Worm (Caenorhabditis elegans): ENCODE results near the gene srw-29.

Gene srw-29

ce11 chrV:16455065-16455464, 30.7 kb upstream of the srw-29 start, which contains the start of gene str-14:
str-14 (minus strand) TSS chrV:16455165.
- TF ChIP-seq sea-1 (GFP tag; conservative IDR thresholded peaks at IDR 0.05) (no peak), ceh-36 (tag; optimal IDR thresholded peaks at IDR 0.05) (no peak), pes-1 (GFP tag; IDR thresholded peaks at IDR 0.05) (no peak), B0310.2 (tag; optimal IDR thresholded peaks at IDR 0.05) (no peak), hmg-4 (GFP tag; optimal IDR thresholded peaks at IDR 0.05) (no peak), ceh-13 (GFP tag; optimal IDR thresholded peaks at IDR 0.05) (no peak)

- TF ChIP-seq pes-1 (GFP tag; IDR thresholded peaks at IDR 0.05) (no peak), ets-7 (tag; optimal IDR thresholded peaks at IDR 0.05) (no peak), ceh-36 (tag; optimal IDR thresholded peaks at IDR 0.05) (no peak), ama-1 (optimal IDR thresholded peaks at IDR 0.05) (no peak), hmg-4 (GFP tag; optimal IDR thresholded peaks at IDR 0.05) (no peak), ceh-13 (GFP tag; optimal IDR thresholded peaks at IDR 0.05) (no peak), tra-4 (tag; optimal IDR thresholded peaks at IDR 0.05) (no peak), scrt-1 (GFP tag; IDR thresholded peaks at IDR 0.05) (no peak)
Observed at ce11 chrV:16447735-16448134, 23.4 kb upstream of the srw-29 start, which contains the start of gene T08G3.13. T08G3.13 (plus strand) TSS chrV:16448035.

- TF ChIP-seq ceh-36 (tag; optimal IDR thresholded peaks at IDR 0.05) (peak; percentile 69), ceh-13 (GFP tag; optimal IDR thresholded peaks at IDR 0.05) (no peak), ets-7 (tag; optimal IDR thresholded peaks at IDR 0.05) (no peak)
Observed at ce11 chrV:16446191-16446590, 21.9 kb upstream of the srw-29 start.

- TF ChIP-seq ama-1 (optimal IDR thresholded peaks at IDR 0.05), result no peak
- TF ChIP-seq aly-1 (tag; optimal IDR thresholded peaks at IDR 0.05), result no peak
- TF ChIP-seq pes-1 (GFP tag; IDR thresholded peaks at IDR 0.05), result no peak
- TF ChIP-seq scrt-1 (GFP tag; IDR thresholded peaks at IDR 0.05), result no peak
- TF ChIP-seq hmg-4 (GFP tag; optimal IDR thresholded peaks at IDR 0.05), result no peak
Observed at ce11 chrV:16445676-16446075, 21.3 kb upstream of the srw-29 start, which contains the start of gene T08G3.6. T08G3.6 (plus strand) TSS chrV:16445976.

ce11 chrV:16443626-16444025, 19.3 kb upstream of the srw-29 start, which contains the start of gene srh-141:
srh-141 (plus strand) TSS chrV:16443926.
- TF ChIP-seq ets-7 (tag; optimal IDR thresholded peaks at IDR 0.05) (no peak), sea-1 (GFP tag; conservative IDR thresholded peaks at IDR 0.05) (no peak), flt-1 (GFP tag; IDR thresholded peaks at IDR 0.05) (no peak), ama-1 (optimal IDR thresholded peaks at IDR 0.05) (no peak), pes-1 (GFP tag; IDR thresholded peaks at IDR 0.05) (no peak), tbx-11 (GFP tag; IDR thresholded peaks at IDR 0.05) (no peak), hmbx-1 (tag; optimal IDR thresholded peaks at IDR 0.05) (no peak), tra-4 (tag; optimal IDR thresholded peaks at IDR 0.05) (no peak), aly-1 (tag; optimal IDR thresholded peaks at IDR 0.05) (no peak), B0310.2 (tag; optimal IDR thresholded peaks at IDR 0.05) (no peak), hnd-1 (tag; optimal IDR thresholded peaks at IDR 0.05) (no peak), F13C5.2 (tag; optimal IDR thresholded peaks at IDR 0.05) (no peak), ceh-36 (tag; optimal IDR thresholded peaks at IDR 0.05) (no peak)

ce11 chrV:16437546-16437945, 13.2 kb upstream of the srw-29 start, which contains the start of gene F26D2.15:
F26D2.15 (plus strand) TSS chrV:16437846.
- TF ChIP-seq flt-1 (GFP tag; IDR thresholded peaks at IDR 0.05), result no peak
- TF ChIP-seq tbx-37 (GFP tag; conservative IDR thresholded peaks at IDR 0.05), result no peak
- no peak for TF ChIP-seq ama-1 (optimal IDR thresholded peaks at IDR 0.05)
- TF ChIP-seq tra-4 (tag; optimal IDR thresholded peaks at IDR 0.05), result no peak
- TF ChIP-seq scrt-1 (GFP tag; IDR thresholded peaks at IDR 0.05), result no peak
- TF ChIP-seq ets-7 (tag; optimal IDR thresholded peaks at IDR 0.05), result no peak
- no peak for TF ChIP-seq F13C5.2 (tag; optimal IDR thresholded peaks at IDR 0.05)
- no peak for TF ChIP-seq hnd-1 (tag; optimal IDR thresholded peaks at IDR 0.05)
- TF ChIP-seq hmg-4 (GFP tag; optimal IDR thresholded peaks at IDR 0.05), result no peak
- no peak for TF ChIP-seq sea-1 (GFP tag; conservative IDR thresholded peaks at IDR 0.05)
- no peak for TF ChIP-seq tbx-11 (GFP tag; IDR thresholded peaks at IDR 0.05)

- TF ChIP-seq B0310.2 (tag; optimal IDR thresholded peaks at IDR 0.05) (no peak), flt-1 (GFP tag; IDR thresholded peaks at IDR 0.05) (no peak), ets-7 (tag; optimal IDR thresholded peaks at IDR 0.05) (no peak), scrt-1 (GFP tag; IDR thresholded peaks at IDR 0.05) (no peak), pes-1 (GFP tag; IDR thresholded peaks at IDR 0.05) (no peak), hnd-1 (tag; optimal IDR thresholded peaks at IDR 0.05) (no peak), tbx-11 (GFP tag; IDR thresholded peaks at IDR 0.05) (no peak), tbx-37 (GFP tag; conservative IDR thresholded peaks at IDR 0.05) (no peak), ama-1 (optimal IDR thresholded peaks at IDR 0.05) (no peak), aly-1 (tag; optimal IDR thresholded peaks at IDR 0.05) (no peak), ceh-36 (tag; optimal IDR thresholded peaks at IDR 0.05) (no peak), ceh-13 (GFP tag; optimal IDR thresholded peaks at IDR 0.05) (no peak), hmbx-1 (tag; optimal IDR thresholded peaks at IDR 0.05) (no peak), hmg-4 (GFP tag; optimal IDR thresholded peaks at IDR 0.05) (no peak), sea-1 (GFP tag; conservative IDR thresholded peaks at IDR 0.05) (no peak), tra-4 (tag; optimal IDR thresholded peaks at IDR 0.05) (no peak), F13C5.2 (tag; optimal IDR thresholded peaks at IDR 0.05) (no peak)
Observed at ce11 chrV:16435510-16435909, 11.2 kb upstream of the srw-29 start, which contains the start of the genes F26D2.13 and F26D2.14. F26D2.13 (minus strand) TSS chrV:16435610. F26D2.14 (plus strand) TSS chrV:16435855.

- no peak for TF ChIP-seq B0310.2 (tag; optimal IDR thresholded peaks at IDR 0.05)
- no peak for TF ChIP-seq scrt-1 (GFP tag; IDR thresholded peaks at IDR 0.05)
- TF ChIP-seq tbx-37 (GFP tag; conservative IDR thresholded peaks at IDR 0.05), result no peak
- TF ChIP-seq hnd-1 (tag; optimal IDR thresholded peaks at IDR 0.05), result no peak
- no peak for TF ChIP-seq hmbx-1 (tag; optimal IDR thresholded peaks at IDR 0.05)
- TF ChIP-seq tbx-11 (GFP tag; IDR thresholded peaks at IDR 0.05), result no peak
- TF ChIP-seq ceh-13 (GFP tag; optimal IDR thresholded peaks at IDR 0.05), result no peak
- no peak for TF ChIP-seq ceh-36 (tag; optimal IDR thresholded peaks at IDR 0.05)
- no peak for TF ChIP-seq flt-1 (GFP tag; IDR thresholded peaks at IDR 0.05)
- TF ChIP-seq ets-7 (tag; optimal IDR thresholded peaks at IDR 0.05), result no peak
Observed at ce11 chrV:16433471-16433870, 9.1 kb upstream of the srw-29 start, which contains the start of gene clec-234. clec-234 (minus strand) TSS chrV:16433571.

Data from whole organism, early embryonic.